Worm (Caenorhabditis elegans) whole organism, L4/young adult: ENCODE data around the gene oac-41.

Experiments
- dao-5 ChIP-seq: sonication (generic microtip); optimal IDR thresholded peaks from 2 replicates; lab custom pipeline; 2016; ENCODE audit warnings: missing genotype, missing genetic modification characterization, moderate library complexity, missing compliant biosample characterization
- him-1 ChIP-seq: sonication (generic microtip); optimal IDR thresholded peaks from 2 replicates; lab custom pipeline; 2016; ENCODE audit warnings: missing genotype, missing genetic modification reagents, missing genetic modification characterization, missing compliant biosample characterization

ce11 chrV:9053969-9054368 is 32.0 kb upstream of the oac-41 start, which contains the start of gene C25E10.8:
- TF ChIP-seq him-1 (tag; lab: Kevin White, UChicago) (no peak), dao-5 (no peak)
